Fruit fly (Drosophila melanogaster): Measurements from ENCODE around the gene Tmtc1.

The Tmtc1 gene

dm6 chr2L:2752460-2753411 is 75.2 kb downstream of the Tmtc1 start, which contains the start of gene Pgk (continued):
- TF ChIP-seq CG10979 (tag; optimal IDR thresholded peaks at IDR 0.05) (peak; percentile 16), trem (tag; optimal IDR thresholded peaks at IDR 0.05) (peak; percentile 54), dan (GFP tag; IDR thresholded peaks at IDR 0.05) (no peak), nom (GFP tag; optimal IDR thresholded peaks at IDR 0.05) (peak; percentile 92), sna (GFP tag; IDR thresholded peaks at IDR 0.05; ENCODE audit: partially characterized antibody) (no peak), mam (GFP tag; optimal IDR thresholded peaks at IDR 0.05) (no peak), Fer3 (tag; optimal IDR thresholded peaks at IDR 0.05) (peak; percentile 45), twi (tag; optimal IDR thresholded peaks at IDR 0.05) (no peak), CG7928 (GFP tag; optimal IDR thresholded peaks at IDR 0.05) (peak; percentile 15), CG2889 (GFP tag; IDR thresholded peaks at IDR 0.05) (no peak), CG5180 (GFP tag; optimal IDR thresholded peaks at IDR 0.05) (peak; percentile 69), CG1233 (GFP tag; optimal IDR thresholded peaks at IDR 0.05) (peak; percentile 19), lbe (GFP tag; optimal IDR thresholded peaks at IDR 0.05) (peak; percentile 84), CG11504 (tag; optimal IDR thresholded peaks at IDR 0.05) (peak; percentile 88), Med (GFP tag) (peak; percentile 88), MTF-1 (GFP tag; optimal IDR thresholded peaks at IDR 0.05; ENCODE audit: borderline replicate concordance) (peak; percentile 54), Mrtf (GFP tag; IDR thresholded peaks at IDR 0.05) (no peak), CG6254 (GFP tag; optimal IDR thresholded peaks at IDR 0.05) (peak; percentile 47), CG12391 (tag; optimal IDR thresholded peaks at IDR 0.05) (peak; percentile 61), br (optimal IDR thresholded peaks at IDR 0.05) (no peak), YL-1 (GFP tag; optimal IDR thresholded peaks at IDR 0.05) (peak; percentile 17), CG17802 (tag; optimal IDR thresholded peaks at IDR 0.05) (no peak), Hr51 (GFP tag; optimal IDR thresholded peaks at IDR 0.05) (peak; percentile 53 to 62), amos (GFP tag; IDR thresholded peaks at IDR 0.05; ENCODE audit: partially characterized antibody) (no peak), prd (optimal IDR thresholded peaks at IDR 0.05) (no peak), prd (GFP tag; IDR thresholded peaks at IDR 0.05) (no peak), Bdp1 (GFP tag; optimal IDR thresholded peaks at IDR 0.05) (peak; percentile 28), dysf (GFP tag; IDR thresholded peaks at IDR 0.05) (no peak), CG8359 (GFP tag; optimal IDR thresholded peaks at IDR 0.05; ENCODE audit: borderline replicate concordance) (no peak), CG13296 (GFP tag; optimal IDR thresholded peaks at IDR 0.05) (peak; percentile 79), vnd (GFP tag; IDR thresholded peaks at IDR 0.05; ENCODE audit: partially characterized antibody) (no peak), CG6175 (GFP tag; IDR thresholded peaks at IDR 0.05) (no peak), Chrac-16 (GFP tag; optimal IDR thresholded peaks at IDR 0.05) (no peak), kah (GFP tag; optimal IDR thresholded peaks at IDR 0.05) (peak; percentile 39), crc (GFP tag; optimal IDR thresholded peaks at IDR 0.05) (no peak), gsb-n (tag; optimal IDR thresholded peaks at IDR 0.05) (peak; percentile 32), nerfin-2 (GFP tag; IDR thresholded peaks at IDR 0.05; ENCODE audit: partially characterized antibody) (no peak), CG15479 (GFP tag; optimal IDR thresholded peaks at IDR 0.05) (peak; percentile 98), Nf-YB (GFP tag; optimal IDR thresholded peaks at IDR 0.05) (peak; percentile 89), Dref (GFP tag; IDR thresholded peaks at IDR 0.05) (no peak), CG16813 (GFP tag; IDR thresholded peaks at IDR 0.05; ENCODE audit: partially characterized antibody) (no peak), Dip3 (GFP tag; optimal IDR thresholded peaks at IDR 0.05) (peak; percentile 33), Drgx (GFP tag; IDR thresholded peaks at IDR 0.05) (no peak), CG4424 (GFP tag; optimal IDR thresholded peaks at IDR 0.05) (peak; percentile 46), hb (GFP tag; IDR thresholded peaks at IDR 0.05; ENCODE audit: partially characterized antibody) (no peak), CG7786 (GFP tag; optimal IDR thresholded peaks at IDR 0.05) (no peak), H2.0 (GFP tag; IDR thresholded peaks at IDR 0.05) (no peak), CG14965 (GFP tag; optimal IDR thresholded peaks at IDR 0.05; ENCODE audit: borderline replicate concordance) (no peak)
